Fruit fly (Drosophila melanogaster) ovary, adult (tissue): ENCODE results near the gene Pop4.
A peak's percentile ranks its signal among the peaks of the same experiment; 100 is the strongest.

Experiments
- CG17801 ChIP-seq: fragments of 200-800 bp; optimal IDR thresholded peaks from 2 replicates; lab custom pipeline; 2019; ENCODE audit warnings: missing biosample characterization, mild to moderate bottlenecking, missing genetic modification characterization, moderate library complexity; ENCODE audit not compliant: partially characterized antibody

Gene Pop4

DNA sequence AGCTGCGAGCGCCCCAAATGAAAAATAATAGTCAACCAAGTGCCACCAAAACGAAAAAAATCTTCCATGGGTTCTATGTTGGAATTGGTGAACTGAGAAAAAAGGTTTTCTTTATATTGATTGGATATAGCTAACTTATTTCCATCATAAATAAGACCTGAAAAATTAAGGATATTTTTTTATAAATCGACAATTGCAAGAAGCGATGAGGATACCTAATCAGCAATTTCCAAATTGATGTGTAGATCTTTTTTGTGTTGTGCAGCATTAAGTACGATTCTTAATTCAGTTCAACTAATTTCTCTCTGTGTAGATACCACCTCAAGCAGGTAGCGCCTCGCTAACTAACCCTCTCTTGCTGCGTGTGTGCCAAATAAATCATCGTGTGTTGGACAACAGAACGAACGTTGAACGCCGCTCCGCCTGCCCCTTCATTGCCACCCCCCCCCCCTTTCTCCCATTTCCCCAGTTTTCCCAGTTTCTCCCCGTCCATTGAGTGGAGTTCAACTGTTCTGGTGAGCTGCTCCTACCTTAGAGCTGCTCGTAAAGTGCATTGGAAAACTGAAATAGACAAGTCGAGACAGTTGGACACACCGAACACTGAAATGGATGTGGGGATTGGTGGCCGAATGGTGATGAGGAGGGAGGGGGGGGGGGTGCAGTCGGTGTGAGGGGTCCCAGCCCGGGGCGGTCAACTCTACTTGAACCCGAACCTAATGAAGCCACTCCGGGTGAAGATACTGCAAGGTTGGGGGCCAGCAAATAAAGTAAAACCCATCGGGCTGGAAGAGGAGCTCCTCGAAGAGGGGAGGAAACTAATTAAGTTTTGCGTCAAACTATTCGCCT is 10.6 kb upstream of the Pop4 start:
- no peak for TF ChIP-seq CG17801 (GFP tag; lab: Kevin White, UChicago)

DNA sequence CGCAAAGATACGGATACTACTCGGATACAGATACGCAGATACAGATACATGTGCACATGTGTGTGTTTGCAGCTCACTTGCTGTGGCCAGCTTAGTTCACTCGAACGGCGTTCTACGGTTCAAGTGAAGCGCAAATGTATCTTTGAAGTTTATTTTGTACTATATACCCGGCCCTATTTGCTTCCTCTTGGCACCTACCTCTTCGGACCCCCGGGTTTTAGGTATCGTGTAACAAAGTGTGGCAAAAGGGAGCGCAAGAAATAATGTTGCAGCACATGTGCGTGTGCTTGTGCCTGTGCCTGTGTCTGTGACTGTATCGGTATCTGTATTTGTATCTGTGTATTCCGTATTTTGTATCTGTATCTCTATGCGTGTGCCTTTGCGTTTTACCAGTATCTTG is 10.0 kb upstream of the Pop4 start:
- TF ChIP-seq CG17801 (GFP tag; lab: Kevin White, UChicago) = no peak

DNA sequence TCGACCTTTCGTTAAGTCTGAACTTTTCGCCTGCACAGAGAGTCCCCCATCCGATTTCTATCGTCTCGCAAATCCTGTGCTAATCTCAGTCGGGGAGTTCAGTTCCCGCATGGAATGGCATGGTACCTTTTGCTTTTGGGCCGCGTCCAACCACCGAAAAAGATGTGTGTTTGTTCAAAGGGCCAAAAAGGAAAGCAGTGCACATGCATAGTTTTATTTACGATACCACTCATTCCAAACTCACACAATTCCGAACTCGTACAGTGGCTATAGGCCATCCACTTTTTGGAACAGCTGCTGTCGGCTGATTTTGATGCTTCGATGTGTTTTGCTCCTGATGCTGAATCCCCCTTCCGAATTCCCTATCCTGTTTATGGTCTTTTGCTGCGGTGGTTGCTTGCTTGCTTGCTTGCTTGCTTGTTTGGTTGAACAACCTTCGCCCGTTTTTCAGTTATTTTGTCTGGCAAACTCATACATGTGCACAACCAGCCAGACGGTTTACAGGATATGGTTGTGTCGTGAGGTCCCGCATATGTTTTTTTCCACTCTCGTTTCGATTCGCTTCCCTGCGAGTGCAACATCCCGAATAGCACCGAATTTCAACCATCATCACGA is 6.3 kb upstream of the Pop4 start:
- no peak for TF ChIP-seq CG17801 (GFP tag; lab: Kevin White, UChicago)

dm6 chr3L:7983602-7984223 is 5.3 kb upstream of the Pop4 start:
- no peak for TF ChIP-seq CG17801 (GFP tag; lab: Kevin White, UChicago)

- TF ChIP-seq CG17801 (GFP tag; lab: Kevin White, UChicago) = no peak
Observed at dm6 chr3L:7981956-7982355, 3.5 kb upstream of the Pop4 start.

DNA sequence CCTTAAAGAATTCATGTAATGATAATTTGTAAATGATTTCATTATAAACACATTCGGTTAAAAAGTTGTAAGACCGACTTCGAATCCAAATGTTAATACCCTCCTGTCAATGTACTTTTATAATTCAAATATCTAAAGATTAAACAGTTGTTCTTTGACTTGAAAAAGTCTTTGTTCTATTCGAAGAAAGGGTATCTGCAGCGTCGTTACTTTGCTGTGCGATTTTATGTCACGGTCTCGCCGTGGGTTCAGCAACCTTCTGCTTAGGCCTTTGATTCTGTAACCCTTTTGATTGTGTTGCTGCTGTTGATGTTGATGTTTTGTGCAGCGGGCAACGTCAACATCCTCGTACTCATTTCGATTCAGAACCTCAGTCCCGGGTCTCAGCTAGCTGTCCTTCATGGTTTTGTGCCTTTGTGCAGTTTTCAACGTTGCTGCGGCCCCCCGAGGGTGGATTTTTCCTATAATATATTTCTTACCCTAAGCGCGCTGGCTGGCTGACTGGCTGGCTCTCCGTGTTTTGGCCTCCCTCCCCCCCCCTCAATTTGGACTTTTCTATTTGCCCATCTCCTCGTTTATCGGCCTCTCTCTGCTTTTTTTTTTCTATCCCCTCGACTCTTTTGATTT is 2.9 kb upstream of the Pop4 start:
- TF ChIP-seq CG17801 (GFP tag; lab: Kevin White, UChicago) = no peak

DNA sequence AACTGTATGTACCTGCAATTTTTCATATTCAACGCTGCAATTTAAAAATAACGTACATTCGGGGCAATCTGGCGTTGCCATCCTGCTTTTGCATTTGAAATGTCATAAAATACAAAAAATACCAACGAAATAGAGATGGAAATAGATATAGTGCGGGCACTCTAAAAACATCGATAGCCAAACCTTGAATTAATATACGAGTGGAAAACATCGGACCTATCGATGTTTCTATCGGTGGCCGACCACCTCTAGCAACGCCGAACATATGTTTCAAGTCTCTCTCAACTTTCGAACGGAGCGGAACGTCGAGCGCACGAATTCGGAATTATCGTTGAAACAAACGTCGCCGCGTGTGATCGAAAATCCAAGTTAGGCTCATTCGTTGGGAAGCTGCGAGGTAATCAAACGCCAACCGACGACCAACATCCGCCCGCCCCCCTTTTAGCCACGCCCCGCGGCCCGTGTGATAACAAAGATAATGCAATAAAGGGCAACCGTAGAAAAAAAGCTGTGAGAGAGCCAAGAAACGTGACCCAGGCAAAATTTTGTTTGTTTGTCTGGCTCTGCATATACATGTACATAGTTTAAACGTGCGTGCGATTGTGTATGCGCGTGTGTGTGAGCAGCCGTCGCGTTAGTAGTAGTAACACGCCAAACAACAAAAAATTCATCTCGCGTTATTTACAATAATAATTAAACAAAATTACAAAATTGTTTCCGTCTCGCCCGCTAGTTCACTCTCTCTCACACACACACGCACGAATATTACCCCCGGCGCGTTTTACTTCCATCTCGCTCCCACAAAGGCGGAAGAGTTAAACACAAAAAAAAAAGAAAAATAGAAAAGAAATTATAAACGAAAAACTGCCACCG is 563 bp upstream of the Pop4 start, which contains the start of gene nmo:
TSS of gene nmo (plus strand) at position 270 of the 873 bp plus-strand sequence.
- TF ChIP-seq CG17801 (GFP tag; lab: Kevin White, UChicago) = peak; percentile 54

DNA sequence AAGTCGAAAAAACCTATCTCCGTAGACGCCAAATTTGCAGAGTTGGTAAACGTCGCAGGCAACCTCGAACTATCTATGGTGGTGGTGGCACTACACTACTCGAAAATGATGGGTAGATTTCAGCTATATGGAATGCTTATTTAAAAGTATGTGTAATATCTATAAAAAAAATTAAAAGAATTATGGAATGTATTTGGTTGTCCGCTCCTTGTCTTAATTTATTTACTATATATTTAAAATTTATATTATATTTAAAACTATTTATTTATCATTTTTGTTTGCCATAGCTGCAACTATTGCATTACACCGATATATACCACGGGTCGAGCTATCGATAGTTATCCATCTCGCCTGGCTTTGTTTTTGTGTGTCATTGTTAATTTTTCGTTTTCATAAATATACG is 2.4 kb downstream of the Pop4 start, which contains the start of the genes HP4 and CG8209:
TSS of gene HP4 (minus strand) at position 74 of the 403 bp plus-strand sequence.
TSS of gene CG8209 (plus strand) at position 326 of the 403 bp plus-strand sequence.
- TF ChIP-seq CG17801 (GFP tag; lab: Kevin White, UChicago) = peak; percentile 88

- no peak for TF ChIP-seq CG17801 (GFP tag; lab: Kevin White, UChicago)
Observed at dm6 chr3L:7974671-7975281, 3.7 kb downstream of the Pop4 start, which contains the start of gene CG8042. Gene CG8042, minus strand, starts transcription at chr3L:7974991.

DNA sequence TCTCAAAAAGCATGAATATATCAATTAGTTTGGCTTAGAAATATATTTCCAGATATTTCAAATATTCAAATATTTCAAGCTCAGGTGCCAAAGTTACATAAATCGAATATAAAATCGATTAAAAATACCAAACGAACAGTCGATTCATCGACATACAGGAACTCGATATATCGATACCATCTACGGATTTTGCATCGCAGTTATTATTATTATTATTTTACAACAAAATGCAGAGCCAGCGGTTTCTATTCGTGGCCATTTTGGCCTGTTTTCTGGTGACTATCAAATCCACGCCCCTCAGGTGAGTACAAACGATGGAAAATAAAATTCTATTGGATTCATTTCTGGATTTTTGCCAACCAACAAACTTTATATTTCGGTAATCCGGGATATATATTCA is 8.0 kb downstream of the Pop4 start, which contains the start of gene RNaseX25:
TSS of gene RNaseX25 (plus strand) at position 147 of the 400 bp plus-strand sequence.
- TF ChIP-seq CG17801 (GFP tag; lab: Kevin White, UChicago) = peak; percentile 65

DNA sequence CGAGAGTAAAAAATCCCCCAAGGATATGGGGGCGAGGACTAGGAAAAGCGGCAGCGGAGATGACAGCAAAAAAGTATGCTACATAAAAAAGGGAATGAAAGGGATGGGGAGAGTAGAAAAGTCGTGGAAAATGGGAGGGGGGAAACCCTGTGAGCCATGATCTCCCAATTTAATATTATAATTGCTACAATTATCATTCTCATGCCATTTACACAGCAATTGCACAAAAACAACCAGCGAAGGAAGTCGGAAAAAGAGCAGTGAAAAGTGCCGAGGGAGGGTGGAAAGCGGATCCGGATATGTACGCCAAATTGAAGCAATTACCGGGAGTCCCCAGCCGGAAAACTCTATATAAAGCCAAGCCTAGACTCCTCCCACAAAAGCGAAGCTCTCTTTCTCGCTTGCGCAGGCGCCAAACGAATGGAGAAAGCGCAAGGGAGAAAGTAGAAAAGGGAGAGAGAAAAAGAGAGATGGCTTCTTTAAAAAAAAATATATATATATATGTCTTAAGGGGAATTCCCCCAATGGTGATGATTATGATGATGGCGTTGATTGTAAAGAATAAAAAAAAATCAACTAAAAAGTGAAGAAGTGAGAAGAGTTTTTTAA is 9.9 kb downstream of the Pop4 start:
- TF ChIP-seq CG17801 (GFP tag; lab: Kevin White, UChicago) = no peak

DNA sequence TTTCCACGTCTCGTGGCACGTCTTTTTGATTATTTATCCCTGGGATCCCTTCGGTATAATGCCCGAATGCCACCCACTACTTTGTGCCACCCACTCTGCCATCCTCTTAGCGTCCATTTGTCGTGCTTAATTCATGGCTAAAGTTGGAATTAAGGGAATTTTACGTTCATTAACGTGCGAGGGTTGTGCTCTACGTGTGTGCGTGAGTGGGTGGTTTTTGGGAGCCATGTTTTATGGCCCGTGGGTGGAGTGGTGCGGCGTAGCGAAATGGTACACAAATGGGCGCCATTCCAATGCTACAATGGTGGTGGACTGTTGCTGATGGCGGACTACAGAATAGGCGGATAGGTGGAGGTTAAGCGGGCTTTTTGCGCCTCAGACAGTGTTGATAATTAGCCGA is 11.2 kb downstream of the Pop4 start:
- TF ChIP-seq CG17801 (GFP tag; lab: Kevin White, UChicago) = no peak

DNA sequence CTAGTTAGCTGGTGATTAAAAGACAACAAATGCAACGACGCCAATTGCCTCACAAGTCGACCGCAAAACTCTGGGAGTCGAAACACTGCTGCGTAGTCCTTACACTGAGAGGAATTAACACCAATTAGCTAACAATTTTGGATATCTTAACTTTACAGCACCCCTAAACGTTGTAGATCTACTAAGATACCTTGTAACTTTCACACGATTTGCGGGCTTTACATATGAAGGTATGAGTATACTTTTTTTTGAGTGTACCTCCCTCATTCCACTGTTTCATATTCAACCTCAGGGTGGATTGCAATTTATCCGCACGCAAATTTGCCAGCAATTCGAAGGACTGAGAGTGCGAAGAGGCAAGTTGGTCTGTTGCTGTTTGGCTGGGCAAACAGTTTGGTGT is 14.9 kb downstream of the Pop4 start:
- no peak for TF ChIP-seq CG17801 (GFP tag; lab: Kevin White, UChicago)
